Fruit fly (Drosophila melanogaster) Kc167 (cell line): ENCODE measurements around the gene unc-4.

ENCODE experiments used
- Myc ChIP-seq: fragments of >200 bp; optimal IDR thresholded peaks from 2 replicates; lab custom pipeline; 2017; ENCODE audit warnings: missing external identifiers
- h ChIP-seq: fragments of >200 bp; optimal IDR thresholded peaks from 3 replicates; lab custom pipeline; 2018; ENCODE audit warnings: missing external identifiers
- psq ChIP-seq: fragments of >200 bp; optimal IDR thresholded peaks from 2 replicates; lab custom pipeline; 2017; ENCODE audit warnings: missing external identifiers

dm6 chrX:17799070-17799802 lies 30.9 kb downstream of the unc-4 start:
- TF ChIP-seq Myc (lab: Kevin White, UChicago) (no peak), h (lab: Kevin White, UChicago) (no peak), psq (no peak)
